Fruit fly (Drosophila melanogaster): ENCODE results near the gene nonC.

DNA sequence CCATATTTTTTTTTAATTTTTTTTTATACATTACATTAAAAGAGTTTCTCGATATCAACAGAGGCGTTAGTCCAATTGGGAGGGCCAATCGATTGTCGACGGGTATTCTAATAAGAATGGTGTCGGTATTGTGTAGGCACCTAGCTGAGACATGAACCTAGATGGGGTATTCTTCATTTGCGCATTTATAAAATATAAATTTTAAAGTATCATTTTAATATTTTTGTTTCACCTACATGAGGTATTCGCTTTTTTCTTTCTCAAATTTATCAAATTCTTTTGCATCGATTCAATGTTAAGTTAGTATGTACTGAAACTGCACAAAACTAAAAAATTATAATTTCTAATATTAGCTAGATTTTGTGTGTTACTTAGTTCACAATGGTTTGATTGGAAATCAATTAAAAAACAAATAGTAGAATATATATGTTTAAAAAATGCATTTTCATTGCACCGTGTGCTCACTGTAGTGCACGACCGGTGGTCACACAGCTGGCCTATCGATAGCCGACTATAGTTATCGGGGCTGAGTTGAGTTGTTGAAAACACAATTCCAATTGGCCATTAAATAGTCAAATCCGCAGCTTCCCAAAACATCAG is 19.6 kb downstream of the nonC start, which contains the start of the genes CG14435 and Tmf:
- TF ChIP-seq CG6854 (GFP tag; optimal IDR thresholded peaks at IDR 0.05): peak; percentile 14
- peak; percentile 81 for TF ChIP-seq lz (GFP tag; optimal IDR thresholded peaks at IDR 0.05)
- peak; percentile 80 for TF ChIP-seq Met (GFP tag; optimal IDR thresholded peaks at IDR 0.05)
- TF ChIP-seq CG6808 (GFP tag; optimal IDR thresholded peaks at IDR 0.05): peak; percentile 65

Measured in whole organism, prepupa.